Worm (Caenorhabditis elegans): ENCODE results near the gene K07F5.17.

ce11 chrIV:9869344-9869743 lies 27.2 kb downstream of the K07F5.17 start:
- TF ChIP-seq lin-39 (tag; optimal IDR thresholded peaks at IDR 0.05) (no peak), jun-1 (tag; optimal IDR thresholded peaks at IDR 0.05) (no peak), unc-62 (GFP tag; optimal IDR thresholded peaks at IDR 0.05) (no peak), egl-27 (tag; optimal IDR thresholded peaks at IDR 0.05) (no peak), ceh-9 (tag; optimal IDR thresholded peaks at IDR 0.05) (no peak), nhr-11 (tag; optimal IDR thresholded peaks at IDR 0.05) (no peak), fkh-10 (GFP tag; optimal IDR thresholded peaks at IDR 0.05) (no peak)
